Worm (Caenorhabditis elegans) whole organism, mixed stage, embryonic: ENCODE data around the gene clec-216.

Source experiments
- M03D4.4 ChIP-seq: sonication (generic microtip); optimal IDR thresholded peaks from 2 replicates; lab custom pipeline; 2017; ENCODE audit warnings: mild to moderate bottlenecking, missing genetic modification characterization, missing compliant biosample characterization
- bed-3 ChIP-seq: fragments of 200-800 bp; sonication (Bioruptor generic); optimal IDR thresholded peaks from 3 replicates; lab custom pipeline; 2018; ENCODE audit warnings: mild to moderate bottlenecking, missing genetic modification characterization, moderate library complexity, missing compliant biosample characterization
- ceh-39 ChIP-seq: fragments of 150-350 bp; optimal IDR thresholded peaks from 2 replicates; lab custom pipeline; 2014; ENCODE audit warnings: missing biosample characterization, missing genetic modification characterization
- ceh-43 ChIP-seq: fragments of 200-800 bp; sonication (Bioruptor generic); optimal IDR thresholded peaks from 2 replicates; lab custom pipeline; 2018; ENCODE audit warnings: mild to moderate bottlenecking, missing genetic modification characterization, moderate library complexity, missing compliant biosample characterization
- ceh-83 ChIP-seq: fragments of 200-800 bp; sonication (Bioruptor generic); optimal IDR thresholded peaks from 2 replicates; lab custom pipeline; 2018; ENCODE audit warnings: mild to moderate bottlenecking, missing genetic modification characterization, missing compliant biosample characterization
- ces-1 ChIP-seq: fragments of 150-350 bp; optimal IDR thresholded peaks from 2 replicates; lab custom pipeline; 2014; ENCODE audit warnings: missing biosample characterization, missing genetic modification reagents, missing genetic modification characterization
- cnd-1 ChIP-seq: fragments of 200-800 bp; sonication (Bioruptor generic); optimal IDR thresholded peaks from 2 replicates; lab custom pipeline; 2018; ENCODE audit warnings: mild to moderate bottlenecking, missing genetic modification characterization, missing compliant biosample characterization
- drap-1 ChIP-seq: fragments of 200-800 bp; sonication (Bioruptor generic); optimal IDR thresholded peaks from 3 replicates; lab custom pipeline; 2018; ENCODE audit warnings: mild to moderate bottlenecking, missing genetic modification characterization, missing compliant biosample characterization
- elt-1 ChIP-seq: sonication (generic microtip); optimal IDR thresholded peaks from 2 replicates; lab custom pipeline; 2017; ENCODE audit warnings: missing genetic modification characterization, mild to moderate bottlenecking, missing compliant biosample characterization, antibody characterized with exemption, moderate library complexity, borderline replicate concordance; ENCODE audit not compliant: insufficient read depth
- elt-3 ChIP-seq: fragments of 150-350 bp; optimal IDR thresholded peaks from 2 replicates; lab custom pipeline; 2014; ENCODE audit warnings: missing biosample characterization, missing genetic modification characterization
- flh-1 ChIP-seq: fragments of 200-800 bp; sonication (Bioruptor generic); optimal IDR thresholded peaks from 2 replicates; lab custom pipeline; 2018; ENCODE audit warnings: mild to moderate bottlenecking, missing genetic modification characterization, moderate library complexity, missing compliant biosample characterization
- ham-2 ChIP-seq: fragments of 200-800 bp; sonication (Bioruptor generic); optimal IDR thresholded peaks from 2 replicates; lab custom pipeline; 2018; ENCODE audit warnings: mild to moderate bottlenecking, missing genetic modification characterization, missing compliant biosample characterization
- lin-13 ChIP-seq: fragments of 150-350 bp; optimal IDR thresholded peaks from 2 replicates; lab custom pipeline; 2014; ENCODE audit warnings: missing biosample characterization, missing genetic modification characterization
- lin-32 ChIP-seq: fragments of 200-800 bp; sonication (Bioruptor generic); optimal IDR thresholded peaks from 2 replicates; lab custom pipeline; 2018; ENCODE audit warnings: mild to moderate bottlenecking, missing genetic modification characterization, missing compliant biosample characterization
- lsy-2 ChIP-seq: fragments of 150-350 bp; optimal IDR thresholded peaks from 2 replicates; lab custom pipeline; 2014; ENCODE audit warnings: missing biosample characterization, missing genetic modification characterization
- mab-5 ChIP-seq: fragments of 150-350 bp; optimal IDR thresholded peaks from 2 replicates; lab custom pipeline; 2014; ENCODE audit warnings: missing biosample characterization, missing genetic modification characterization
- mep-1 ChIP-seq: fragments of 150-350 bp; optimal IDR thresholded peaks from 2 replicates; lab custom pipeline; 2017; ENCODE audit warnings: missing biosample characterization, missing genetic modification reagents, missing genetic modification characterization, inconsistent platforms
- mls-2 ChIP-seq: sonication (generic microtip); optimal IDR thresholded peaks from 2 replicates; lab custom pipeline; 2016; ENCODE audit warnings: mild to moderate bottlenecking, missing genetic modification characterization, moderate library complexity, missing compliant biosample characterization
- nhr-12 ChIP-seq: fragments of 150-350 bp; optimal IDR thresholded peaks from 2 replicates; lab custom pipeline; 2014; ENCODE audit warnings: missing biosample characterization, missing genetic modification characterization
- nhr-2 ChIP-seq: fragments of 150-350 bp; optimal IDR thresholded peaks from 2 replicates; lab custom pipeline; 2014; ENCODE audit warnings: missing biosample characterization, missing genetic modification characterization
- nhr-237 ChIP-seq: fragments of 150-350 bp; optimal IDR thresholded peaks from 2 replicates; lab custom pipeline; 2014; ENCODE audit warnings: missing biosample characterization, missing genetic modification characterization
- nhr-28 ChIP-seq: fragments of 150-350 bp; optimal IDR thresholded peaks from 2 replicates; lab custom pipeline; 2014; ENCODE audit warnings: missing biosample characterization, missing genetic modification characterization
- nhr-76 ChIP-seq: sonication (generic microtip); optimal IDR thresholded peaks from 2 replicates; lab custom pipeline; 2017; ENCODE audit warnings: missing biosample characterization, missing genetic modification characterization
- pha-4 ChIP-seq: fragments of 150-350 bp; optimal IDR thresholded peaks from 2 replicates; lab custom pipeline; 2018; ENCODE audit warnings: missing biosample characterization, missing genetic modification reagents, missing genetic modification characterization
- sem-2 ChIP-seq: fragments of 200-800 bp; sonication (Bioruptor generic); optimal IDR thresholded peaks from 2 replicates; lab custom pipeline; 2018; ENCODE audit warnings: mild to moderate bottlenecking, missing genetic modification characterization, missing compliant biosample characterization
- snpc-4 ChIP-seq: fragments of 150-350 bp; optimal IDR thresholded peaks from 2 replicates; lab custom pipeline; 2014; ENCODE audit warnings: missing biosample characterization, missing genetic modification characterization
- sptf-1 ChIP-seq: sonication (generic microtip); optimal IDR thresholded peaks from 2 replicates; lab custom pipeline; 2017; ENCODE audit warnings: mild to moderate bottlenecking, missing genetic modification characterization, moderate library complexity, missing compliant biosample characterization
- tbx-8 ChIP-seq: fragments of 200-800 bp; sonication (Bioruptor generic); optimal IDR thresholded peaks from 2 replicates; lab custom pipeline; 2018; ENCODE audit warnings: mild to moderate bottlenecking, missing genetic modification characterization, moderate library complexity, missing compliant biosample characterization
- unc-39 ChIP-seq: fragments of 150-350 bp; optimal IDR thresholded peaks from 2 replicates; lab custom pipeline; 2014; ENCODE audit warnings: missing biosample characterization, missing genetic modification characterization
- unc-62 ChIP-seq: fragments of 150-350 bp; optimal IDR thresholded peaks from 2 replicates; lab custom pipeline; 2014; ENCODE audit warnings: missing biosample characterization, missing genetic modification reagents, missing genetic modification characterization
- zip-8 ChIP-seq: fragments of 150-350 bp; optimal IDR thresholded peaks from 2 replicates; lab custom pipeline; 2014; ENCODE audit warnings: missing biosample characterization, missing genetic modification characterization
- ztf-11 ChIP-seq: fragments of 150-350 bp; optimal IDR thresholded peaks from 2 replicates; lab custom pipeline; 2014; ENCODE audit warnings: missing biosample characterization, missing genetic modification characterization

Gene clec-216

DNA sequence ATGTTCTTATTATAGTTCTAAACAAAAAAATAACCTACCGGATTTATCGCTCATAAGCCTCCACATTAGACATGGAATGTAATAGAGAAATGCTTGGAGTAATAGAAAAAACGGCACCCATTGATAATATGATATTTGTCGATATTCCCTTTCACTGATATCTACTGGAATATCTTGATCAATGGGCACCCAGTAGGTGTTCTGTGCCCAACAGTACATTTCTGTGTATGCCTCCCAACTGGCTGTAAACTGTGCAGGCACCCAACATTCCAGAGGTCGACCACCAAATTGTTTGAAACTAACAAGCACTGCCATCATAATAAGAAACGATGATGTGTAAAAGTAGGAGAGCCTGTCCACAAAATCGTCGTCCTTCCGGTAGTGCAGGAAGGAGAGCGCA is 11.7 kb upstream of the clec-216 start:
- TF ChIP-seq lsy-2 (tag; lab: Kevin White, UChicago) (no peak), tbx-8 (no peak), sptf-1 (tag; lab: Kevin White, UChicago) (no peak), snpc-4 (tag; lab: Kevin White, UChicago) (no peak), lin-32 (no peak), nhr-76 (no peak), elt-1 (no peak), ztf-11 (tag; lab: Kevin White, UChicago) (no peak), unc-39 (no peak), nhr-12 (no peak), unc-62 (no peak), mab-5 (no peak), zip-8 (tag; lab: Kevin White, UChicago) (no peak), nhr-237 (tag; lab: Kevin White, UChicago) (no peak), ham-2 (GFP tag; lab: Kevin White, UChicago) (no peak), M03D4.4 (no peak), nhr-2 (tag; lab: Kevin White, UChicago) (no peak), ces-1 (GFP tag; lab: Kevin White, UChicago) (no peak), pha-4 (no peak), mls-2 (tag; lab: Kevin White, UChicago) (no peak)

DNA sequence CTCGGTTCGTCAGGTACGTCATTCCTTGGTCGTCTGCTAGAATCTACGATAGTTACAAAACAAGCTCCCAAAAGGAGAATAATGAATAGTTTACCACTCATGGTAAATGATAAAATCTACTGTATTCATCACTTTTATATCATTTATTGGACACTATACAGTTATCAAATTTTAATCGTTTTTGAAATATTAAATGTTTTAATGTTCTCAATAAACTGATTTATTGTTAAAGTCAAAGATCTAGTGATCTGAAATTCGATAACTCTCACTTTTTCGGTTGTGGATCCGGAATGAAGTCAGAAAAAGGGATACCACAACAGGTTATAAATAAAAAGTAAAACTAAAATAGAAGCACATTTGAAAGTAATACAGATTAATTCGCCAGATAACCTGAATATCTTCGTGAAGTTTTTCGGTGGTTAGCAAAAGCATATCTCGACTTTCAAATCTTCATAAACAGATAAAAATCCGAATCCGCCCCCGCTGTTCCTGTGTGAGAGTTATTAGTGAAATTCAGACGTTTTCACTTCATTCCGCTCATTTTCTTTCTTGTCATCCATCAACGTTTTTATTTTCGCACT is 6.1 kb upstream of the clec-216 start, which contains the start of the genes clec-217 and F26D11.2:
clec-217 (minus strand) TSS at position 101 of the 581 bp plus-strand sequence.
F26D11.2 (plus strand) TSS at position 531 of the 581 bp plus-strand sequence.
- TF ChIP-seq pha-4 (no peak), snpc-4 (tag; lab: Kevin White, UChicago) (no peak), sem-2 (GFP tag; lab: Kevin White, UChicago) (no peak), bed-3 (GFP tag; lab: Kevin White, UChicago) (no peak), ceh-83 (GFP tag; lab: Kevin White, UChicago) (no peak), M03D4.4 (no peak), elt-3 (no peak), sptf-1 (tag; lab: Kevin White, UChicago) (no peak), elt-1 (no peak), mep-1 (tag; lab: Kevin White, UChicago) (no peak), zip-8 (tag; lab: Kevin White, UChicago) (no peak)

- TF ChIP-seq nhr-2 (tag; lab: Kevin White, UChicago) (no peak), M03D4.4 (no peak), tbx-8 (no peak), ceh-39 (tag; lab: Kevin White, UChicago) (no peak), nhr-76 (no peak), nhr-28 (tag; lab: Kevin White, UChicago) (no peak), zip-8 (tag; lab: Kevin White, UChicago) (no peak), mab-5 (no peak), nhr-237 (tag; lab: Kevin White, UChicago) (no peak), lin-13 (tag; lab: Kevin White, UChicago) (no peak), flh-1 (GFP tag; lab: Kevin White, UChicago) (no peak), sptf-1 (tag; lab: Kevin White, UChicago) (no peak), ceh-43 (GFP tag; lab: Kevin White, UChicago) (no peak), lin-32 (no peak)
- TF ChIP-seq, all 35 proteins: peak for 0
Observed at ce11 chrV:7956218-7956617, 3.5 kb upstream of the clec-216 start, which contains the start of gene pals-34. TSS of gene pals-34 (minus strand) at chrV:7956497.

DNA sequence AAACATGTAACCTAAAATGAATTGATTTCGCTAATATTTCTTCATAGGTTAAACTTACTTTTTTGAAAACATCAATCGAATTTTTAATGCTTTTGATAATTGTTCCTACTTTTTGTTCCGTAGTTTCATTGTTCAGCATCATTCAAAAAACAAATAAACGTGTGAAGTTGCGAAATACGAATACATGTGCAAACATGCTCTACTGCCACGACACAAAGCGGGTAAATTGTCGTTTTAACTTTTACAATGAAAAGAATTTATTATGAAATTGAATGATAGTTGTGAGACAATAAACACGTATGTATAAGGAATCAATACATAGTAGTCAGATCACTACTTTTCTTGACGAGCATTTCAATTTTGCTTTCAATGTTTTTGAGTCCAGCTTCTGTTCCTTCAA is 2.4 kb upstream of the clec-216 start, which contains the start of gene F26D11.12:
F26D11.12 (minus strand) TSS at position 145 of the 400 bp plus-strand sequence.
- TF ChIP-seq unc-62 (no peak), mep-1 (tag; lab: Kevin White, UChicago) (no peak), sptf-1 (tag; lab: Kevin White, UChicago) (no peak), drap-1 (GFP tag; lab: Kevin White, UChicago) (no peak), zip-8 (tag; lab: Kevin White, UChicago) (no peak), cnd-1 (tag; lab: Kevin White, UChicago) (no peak), elt-1 (no peak), nhr-2 (tag; lab: Kevin White, UChicago) (no peak), elt-3 (no peak)

ce11 chrV:7954552-7954951 is 1.8 kb upstream of the clec-216 start, which contains the start of gene F26D11.13:
TSS of gene F26D11.13 (minus strand) at chrV:7954652.
- TF ChIP-seq mep-1 (tag; lab: Kevin White, UChicago), result no peak
- no peak for TF ChIP-seq sem-2 (GFP tag; lab: Kevin White, UChicago)
- no peak for TF ChIP-seq lin-32
- no peak for TF ChIP-seq mls-2 (tag; lab: Kevin White, UChicago)
- TF ChIP-seq nhr-76, result no peak
- no peak for TF ChIP-seq tbx-8
